Fruit fly (Drosophila melanogaster) whole organism, prepupa: ENCODE measurements around the gene RecQ4.

Experiments used
- Blimp-1 ChIP-seq: fragments of 200-800 bp; sonication (Bioruptor generic); optimal IDR thresholded peaks from 3 replicates; lab custom pipeline; 2017; ENCODE audit warnings: missing biosample characterization, missing genetic modification characterization, mild to moderate bottlenecking, moderate library complexity, missing genetic modification reagents
- CG10631 ChIP-seq: fragments of 200-800 bp; sonication (Bioruptor generic); optimal IDR thresholded peaks from 2 replicates; lab custom pipeline; 2016; ENCODE audit warnings: missing biosample characterization, missing genetic modification characterization
- CG10669 ChIP-seq: fragments of 200-800 bp; sonication (Bioruptor generic); optimal IDR thresholded peaks from 3 replicates; lab custom pipeline; 2018; ENCODE audit warnings: missing biosample characterization, mild to moderate bottlenecking, missing genetic modification characterization, moderate library complexity
- CG11294 ChIP-seq: fragments of 200-800 bp; sonication (Bioruptor generic); IDR thresholded peaks from 2 replicates; pipeline ENCODE4 v1.3.6; 2022; ENCODE audit warnings: missing biosample characterization, missing genetic modification characterization
- CG15336 ChIP-seq: fragments of 200-800 bp; sonication (Bioruptor generic); IDR thresholded peaks from 2 replicates; pipeline ENCODE4 v1.3.6; 2022; ENCODE audit warnings: missing biosample characterization, missing genetic modification characterization
- CG1621 ChIP-seq: fragments of 200-800 bp; sonication (Bioruptor generic); optimal IDR thresholded peaks from 3 replicates; lab custom pipeline; 2018; ENCODE audit warnings: missing biosample characterization, mild to moderate bottlenecking, missing genetic modification characterization
- CG3032 ChIP-seq: fragments of 200-800 bp; optimal IDR thresholded peaks from 2 replicates; lab custom pipeline; 2019; ENCODE audit warnings: missing biosample characterization, mild to moderate bottlenecking, missing genetic modification characterization, moderate library complexity
- CG31627 ChIP-seq: fragments of 200-800 bp; sonication (Bioruptor generic); optimal IDR thresholded peaks from 3 replicates; lab custom pipeline; 2016; ENCODE audit warnings: missing biosample characterization, missing genetic modification characterization
- CG32006 ChIP-seq: fragments of 200-800 bp; sonication (Bioruptor generic); optimal IDR thresholded peaks from 3 replicates; lab custom pipeline; 2017; ENCODE audit warnings: missing biosample characterization, mild to moderate bottlenecking, missing genetic modification characterization
- CG34406 ChIP-seq: fragments of 200-800 bp; sonication (Bioruptor generic); optimal IDR thresholded peaks from 3 replicates; lab custom pipeline; 2016; ENCODE audit warnings: missing biosample characterization, missing genetic modification characterization
- CG3919 ChIP-seq: fragments of 200-800 bp; sonication (Bioruptor generic); optimal IDR thresholded peaks from 3 replicates; lab custom pipeline; 2016; ENCODE audit warnings: missing biosample characterization, missing genetic modification characterization
- CG4318 ChIP-seq: fragments of 200-800 bp; sonication (Bioruptor generic); optimal IDR thresholded peaks from 3 replicates; lab custom pipeline; 2017; ENCODE audit warnings: missing biosample characterization, mild to moderate bottlenecking, missing genetic modification characterization
- CG6792 ChIP-seq: fragments of 200-800 bp; sonication (Bioruptor generic); optimal IDR thresholded peaks from 3 replicates; lab custom pipeline; 2016; ENCODE audit warnings: missing biosample characterization, missing genetic modification characterization
- CG6808 ChIP-seq: fragments of 200-800 bp; sonication (Bioruptor generic); optimal IDR thresholded peaks from 3 replicates; lab custom pipeline; 2017; ENCODE audit warnings: missing biosample characterization, missing genetic modification characterization, mild to moderate bottlenecking, moderate library complexity, missing genetic modification reagents
- CG6854 ChIP-seq: fragments of 200-800 bp; sonication (Bioruptor generic); optimal IDR thresholded peaks from 2 replicates; lab custom pipeline; 2017; ENCODE audit warnings: missing biosample characterization, mild to moderate bottlenecking, missing genetic modification characterization
- CG7368 ChIP-seq: fragments of 200-800 bp; sonication (Bioruptor generic); optimal IDR thresholded peaks from 3 replicates; lab custom pipeline; 2016; ENCODE audit warnings: missing biosample characterization, missing genetic modification characterization
- CG8319 ChIP-seq: fragments of 200-800 bp; sonication (Bioruptor generic); optimal IDR thresholded peaks from 3 replicates; lab custom pipeline; 2016; ENCODE audit warnings: missing biosample characterization, missing genetic modification characterization
- CG8632 ChIP-seq: fragments of 200-800 bp; sonication (Bioruptor generic); optimal IDR thresholded peaks from 3 replicates; lab custom pipeline; 2016; ENCODE audit warnings: missing biosample characterization, missing genetic modification characterization
- Eip75B ChIP-seq: fragments of 200-800 bp; sonication (Bioruptor generic); optimal IDR thresholded peaks from 3 replicates; lab custom pipeline; 2016; ENCODE audit warnings: missing biosample characterization, missing genetic modification characterization
- Eip93F ChIP-seq: fragments of 200-800 bp; sonication (Bioruptor generic); optimal IDR thresholded peaks from 2 replicates; lab custom pipeline; 2016; ENCODE audit warnings: missing biosample characterization, mild to moderate bottlenecking, missing genetic modification characterization
- Ets21C ChIP-seq: fragments of 200-800 bp; sonication (Bioruptor generic); optimal IDR thresholded peaks from 3 replicates; lab custom pipeline; 2016; ENCODE audit warnings: missing biosample characterization, missing genetic modification characterization
- Gug ChIP-seq: fragments of 200-800 bp; sonication (Bioruptor generic); IDR thresholded peaks from 2 replicates; pipeline ENCODE4 v1.3.6; 2022; ENCODE audit warnings: missing biosample characterization, missing genetic modification characterization
- Met ChIP-seq: fragments of 200-800 bp; sonication (Bioruptor generic); optimal IDR thresholded peaks from 3 replicates; lab custom pipeline; 2016; ENCODE audit warnings: missing biosample characterization, missing genetic modification characterization
- OdsH ChIP-seq: fragments of 200-800 bp; sonication (Bioruptor generic); optimal IDR thresholded peaks from 3 replicates; lab custom pipeline; 2016; ENCODE audit warnings: missing biosample characterization, missing genetic modification characterization
- Smox ChIP-seq: fragments of 200-800 bp; sonication (Bioruptor generic); optimal IDR thresholded peaks from 3 replicates; lab custom pipeline; 2016; ENCODE audit warnings: missing biosample characterization, missing genetic modification characterization
- Sox14 ChIP-seq: fragments of 200-800 bp; sonication (Bioruptor generic); optimal IDR thresholded peaks from 3 replicates; lab custom pipeline; 2016; ENCODE audit warnings: missing biosample characterization, missing genetic modification characterization
- Sox15 ChIP-seq: fragments of 200-800 bp; sonication (Bioruptor generic); optimal IDR thresholded peaks from 3 replicates; lab custom pipeline; 2016; ENCODE audit warnings: missing biosample characterization, missing genetic modification characterization
- achi ChIP-seq: fragments of 200-800 bp; sonication (Bioruptor generic); optimal IDR thresholded peaks from 3 replicates; lab custom pipeline; 2016; ENCODE audit warnings: missing biosample characterization, missing genetic modification characterization
- acj6 ChIP-seq: fragments of 200-800 bp; sonication (Bioruptor generic); optimal IDR thresholded peaks from 3 replicates; lab custom pipeline; 2016; ENCODE audit warnings: missing biosample characterization, missing genetic modification characterization
- cyc ChIP-seq: fragments of 200-800 bp; sonication (Bioruptor generic); optimal IDR thresholded peaks from 3 replicates; lab custom pipeline; 2016; ENCODE audit warnings: missing biosample characterization, missing genetic modification characterization
- dac ChIP-seq: fragments of 200-800 bp; sonication (Bioruptor generic); optimal IDR thresholded peaks from 2 replicates; lab custom pipeline; 2017; ENCODE audit warnings: missing biosample characterization, mild to moderate bottlenecking, missing genetic modification characterization
- eg ChIP-seq: fragments of 200-800 bp; sonication (Bioruptor generic); IDR thresholded peaks from 3 replicates; pipeline ENCODE4 v1.3.6; 2022; ENCODE audit warnings: missing biosample characterization, missing genetic modification characterization
- esn ChIP-seq: fragments of 200-800 bp; sonication (Bioruptor generic); optimal IDR thresholded peaks from 2 replicates; lab custom pipeline; 2016; ENCODE audit warnings: missing biosample characterization, mild to moderate bottlenecking, missing genetic modification characterization, moderate library complexity
- fd85E ChIP-seq: fragments of 200-800 bp; sonication (Bioruptor generic); optimal IDR thresholded peaks from 3 replicates; lab custom pipeline; 2016; ENCODE audit warnings: missing biosample characterization, missing genetic modification characterization
- fkh ChIP-seq: fragments of 200-800 bp; sonication (Bioruptor generic); optimal IDR thresholded peaks from 3 replicates; lab custom pipeline; 2017; ENCODE audit warnings: missing biosample characterization, mild to moderate bottlenecking, missing genetic modification characterization, moderate library complexity
- lz ChIP-seq: fragments of 200-800 bp; sonication (Bioruptor generic); optimal IDR thresholded peaks from 3 replicates; lab custom pipeline; 2016; ENCODE audit warnings: missing biosample characterization, missing genetic modification characterization
- net ChIP-seq: fragments of 200-800 bp; sonication (Bioruptor generic); optimal IDR thresholded peaks from 3 replicates; lab custom pipeline; 2016; ENCODE audit warnings: missing biosample characterization, missing genetic modification characterization
- salr ChIP-seq, 2 experiments: fragments of 200-800 bp; sonication (Bioruptor generic); optimal IDR thresholded peaks; 3 replicates each; lab custom pipeline; 2016 to 2018; ENCODE audit warnings: missing biosample characterization in 2 of 2, missing genetic modification characterization in 2 of 2, mild to moderate bottlenecking in 1 of 2
- spab ChIP-seq: fragments of 200-800 bp; sonication (Bioruptor generic); optimal IDR thresholded peaks from 2 replicates; lab custom pipeline; 2017; ENCODE audit warnings: missing biosample characterization, mild to moderate bottlenecking, missing genetic modification characterization, missing genetic modification reagents
- ss ChIP-seq, 2 experiments: fragments of 200-800 bp; sonication (Bioruptor generic); optimal IDR thresholded peaks; 2 replicates in 1 of 2; 3 replicates in 1 of 2; lab custom pipeline; 2017 to 2018; ENCODE audit warnings: mild to moderate bottlenecking in 2 of 2, missing biosample characterization in 2 of 2, missing genetic modification characterization in 2 of 2, moderate library complexity in 1 of 2
- svp ChIP-seq: fragments of 200-800 bp; sonication (Bioruptor generic); peaks from one replicate; lab custom pipeline; 2016; ENCODE audit warnings: missing biosample characterization, missing genetic modification characterization
- topi ChIP-seq: fragments of 200-800 bp; sonication (Bioruptor generic); optimal IDR thresholded peaks from 3 replicates; lab custom pipeline; 2016; ENCODE audit warnings: missing biosample characterization, missing genetic modification characterization
- vri ChIP-seq: fragments of 200-800 bp; sonication (Bioruptor generic); optimal IDR thresholded peaks from 3 replicates; lab custom pipeline; 2016; ENCODE audit warnings: missing biosample characterization, mild to moderate bottlenecking, missing genetic modification characterization

The RecQ4 gene

dm6 chr3L:8177795-8178564, 2.2 kb upstream of the RecQ4 start, which contains the start of gene Nmt (continued):
- TF ChIP-seq Eip75B (no peak), svp (GFP tag; lab: Kevin White, UChicago) (no peak), Smox (GFP tag; lab: Kevin White, UChicago) (no peak), CG10669 (no peak), cyc (GFP tag; lab: Kevin White, UChicago) (no peak), CG4318 (no peak), CG31627 (GFP tag; lab: Kevin White, UChicago) (peak; percentile 37), dac (GFP tag; lab: Kevin White, UChicago) (no peak), CG10631 (peak; percentile 10), achi (GFP tag; lab: Kevin White, UChicago) (peak; percentile 44), CG6792 (GFP tag; lab: Kevin White, UChicago) (peak; percentile 52), fd85E (GFP tag; lab: Kevin White, UChicago) (no peak), CG3032 (tag; lab: Kevin White, UChicago) (no peak), Sox15 (GFP tag; lab: Kevin White, UChicago) (peak; percentile 13), salr (GFP tag; optimal IDR thresholded peaks at IDR 0.05; lab: Kevin White, UChicago) (peak in 1 of 2 experiments; percentile 24), CG32006 (no peak), acj6 (GFP tag; lab: Kevin White, UChicago) (peak; percentile 57), Ets21C (no peak), esn (GFP tag; lab: Kevin White, UChicago) (peak; percentile 46), Eip93F (GFP tag; lab: Kevin White, UChicago) (no peak), spab (no peak), CG11294 (GFP tag; lab: Robert Waterston, UW) (no peak), fkh (no peak), CG6808 (GFP tag; lab: Kevin White, UChicago) (no peak), CG8632 (GFP tag; lab: Kevin White, UChicago) (peak; percentile 24), CG3919 (GFP tag; lab: Kevin White, UChicago) (peak; percentile 60), CG6854 (no peak), CG7368 (GFP tag; lab: Kevin White, UChicago) (no peak), CG1621 (no peak), lz (GFP tag; lab: Kevin White, UChicago) (peak; percentile 39), Gug (GFP tag; lab: Robert Waterston, UW) (no peak), CG8319 (GFP tag; lab: Kevin White, UChicago) (peak; percentile 80), CG34406 (GFP tag; lab: Kevin White, UChicago) (peak; percentile 41), OdsH (GFP tag; lab: Kevin White, UChicago) (peak; percentile 56), net (no peak), ss (GFP tag; optimal IDR thresholded peaks at IDR 0.05; lab: Kevin White, UChicago) (no peak), eg (GFP tag; lab: Robert Waterston, UW) (peak; percentile 51; the same call in 1 of the 3 replicates), Met (GFP tag; lab: Kevin White, UChicago) (no peak), vri (GFP tag; lab: Kevin White, UChicago) (no peak), topi (GFP tag; lab: Kevin White, UChicago) (no peak), Sox14 (GFP tag; lab: Kevin White, UChicago) (no peak), CG15336 (GFP tag; lab: Robert Waterston, UW) (peak; percentile 77), Blimp-1 (GFP tag; lab: Kevin White, UChicago) (no peak)
